Worm (Caenorhabditis elegans): ENCODE measurements around the gene R10E8.6.

DNA sequence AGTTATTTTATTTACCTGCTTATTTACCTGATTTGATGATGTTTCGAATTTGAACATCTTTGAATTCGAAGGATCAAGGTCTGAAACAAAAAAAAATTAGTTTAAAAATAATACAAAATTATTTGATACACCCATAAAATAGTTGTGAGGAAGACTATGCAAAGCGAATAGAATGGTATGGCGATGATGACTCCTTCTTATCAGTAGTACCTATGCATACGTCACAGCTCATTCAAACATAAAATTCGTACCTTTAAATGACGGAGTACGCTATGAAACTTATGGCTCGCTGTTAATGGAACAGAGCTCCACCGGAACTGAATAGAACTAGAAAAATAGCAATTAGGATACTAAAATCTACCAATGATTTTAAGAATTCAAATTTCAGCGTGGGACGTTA is 14.0 kb downstream of the R10E8.6 start, which contains the start of gene R10E8.1:
- TF ChIP-seq W03F9.2 (tag; optimal IDR thresholded peaks at IDR 0.05) (no peak), him-1 (tag; optimal IDR thresholded peaks at IDR 0.05) (no peak), dao-5 (tag; optimal IDR thresholded peaks at IDR 0.05) (no peak)
